Worm (Caenorhabditis elegans): ENCODE results near the gene C01B10.9.
"Not testable (repeated sequence)": the region's sequence is repeated elsewhere in the genome, so short reads cannot be mapped to it uniquely, and the experiment has no call there.

C01B10.9 gene

ce11 chrIV:6597918-6598317 is 34.1 kb upstream of the C01B10.9 start, which contains the start of gene nspb-4:
Gene nspb-4, plus strand, starts transcription at chrIV:6598218.
- not testable (repeated sequence) for TF ChIP-seq ztf-16, fkh-6, ceh-22 (tag; optimal IDR thresholded peaks at IDR 0.05)

- not testable (repeated sequence) for TF ChIP-seq F13H6.1, pros-1, pax-1 (tag; optimal IDR thresholded peaks at IDR 0.05)
These were observed 33.3 kb upstream of the C01B10.9 start, which contains the start of gene nspb-5 for ce11 chrIV:6598740-6599139. Gene nspb-5, plus strand, starts transcription at chrIV:6599040.

- no peak for TF ChIP-seq dmd-4 (tag; optimal IDR thresholded peaks at IDR 0.05; ENCODE audit: borderline replicate concordance)
- TF ChIP-seq K09A11.1 (tag; optimal IDR thresholded peaks at IDR 0.05; ENCODE audit: insufficient read depth) = no peak
- TF ChIP-seq C38D4.7 (GFP tag; optimal IDR thresholded peaks at IDR 0.05) = no peak
These were observed 32.6 kb upstream of the C01B10.9 start, which contains the start of gene F38A5.8 for ce11 chrIV:6599447-6599846. Gene F38A5.8, plus strand, starts transcription at chrIV:6599747.

- TF ChIP-seq hlh-30 (tag; optimal IDR thresholded peaks at IDR 0.05; ENCODE audit: insufficient read depth) = peak; percentile 5
- TF ChIP-seq pag-3 (tag; optimal IDR thresholded peaks at IDR 0.05; ENCODE audit: borderline replicate concordance) = no peak
- TF ChIP-seq C38D4.7 (GFP tag; optimal IDR thresholded peaks at IDR 0.05) = no peak
- TF ChIP-seq ceh-48 (tag; optimal IDR thresholded peaks at IDR 0.05) = peak; percentile 40
- TF ChIP-seq tbx-2 (tag; optimal IDR thresholded peaks at IDR 0.05) = no peak
These were observed 30.8 kb upstream of the C01B10.9 start, which contains the start of gene sup-36 for ce11 chrIV:6601213-6601724. Gene sup-36, plus strand, starts transcription at chrIV:6601674.

- TF ChIP-seq ceh-30 (tag; optimal IDR thresholded peaks at IDR 0.05) (no peak), fkh-6 (tag; optimal IDR thresholded peaks at IDR 0.05) (no peak), unc-86 (tag; optimal IDR thresholded peaks at IDR 0.05) (no peak), fax-1 (tag; optimal IDR thresholded peaks at IDR 0.05) (no peak), Y22D7AL.16 (tag; optimal IDR thresholded peaks at IDR 0.05) (no peak), dmd-4 (tag; optimal IDR thresholded peaks at IDR 0.05; ENCODE audit: borderline replicate concordance) (no peak), nfya-1 (tag; optimal IDR thresholded peaks at IDR 0.05) (no peak), K09A11.1 (tag; optimal IDR thresholded peaks at IDR 0.05; ENCODE audit: insufficient read depth) (no peak)
These were observed 29.6 kb upstream of the C01B10.9 start, which contains the start of gene F15B10.3 for ce11 chrIV:6602376-6602775. Gene F15B10.3, plus strand, starts transcription at chrIV:6602676.

- TF ChIP-seq C38D4.7 (GFP tag; optimal IDR thresholded peaks at IDR 0.05) (no peak), pros-1 (tag; optimal IDR thresholded peaks at IDR 0.05) (no peak), lin-11 (tag; optimal IDR thresholded peaks at IDR 0.05) (no peak), ceh-6 (GFP tag; optimal IDR thresholded peaks at IDR 0.05) (no peak), unc-42 (tag; optimal IDR thresholded peaks at IDR 0.05) (no peak), Y22D7AL.16 (tag; optimal IDR thresholded peaks at IDR 0.05) (no peak), mec-3 (tag; optimal IDR thresholded peaks at IDR 0.05; ENCODE audit: borderline replicate concordance) (no peak), npax-4 (tag; optimal IDR thresholded peaks at IDR 0.05) (no peak), ama-1 (optimal IDR thresholded peaks at IDR 0.05) (no peak), ceh-30 (tag; optimal IDR thresholded peaks at IDR 0.05) (no peak), odd-2 (tag; optimal IDR thresholded peaks at IDR 0.05) (no peak)
These were observed 28.5 kb upstream of the C01B10.9 start for ce11 chrIV:6603549-6603948.

ce11 chrIV:6605863-6606262 is 26.2 kb upstream of the C01B10.9 start, which contains the start of gene nstp-2:
Gene nstp-2, minus strand, starts transcription at chrIV:6606188.
- TF ChIP-seq pqm-1 (tag; optimal IDR thresholded peaks at IDR 0.05) = no peak
- no peak for TF ChIP-seq elt-2 (tag; optimal IDR thresholded peaks at IDR 0.05)

All from whole organism, late embryonic.